Worm (Caenorhabditis elegans): Measurements from ENCODE around the gene srx-87.
A peak's percentile ranks its signal among the peaks of the same experiment; 100 is the strongest.

The srx-87 gene

DNA sequence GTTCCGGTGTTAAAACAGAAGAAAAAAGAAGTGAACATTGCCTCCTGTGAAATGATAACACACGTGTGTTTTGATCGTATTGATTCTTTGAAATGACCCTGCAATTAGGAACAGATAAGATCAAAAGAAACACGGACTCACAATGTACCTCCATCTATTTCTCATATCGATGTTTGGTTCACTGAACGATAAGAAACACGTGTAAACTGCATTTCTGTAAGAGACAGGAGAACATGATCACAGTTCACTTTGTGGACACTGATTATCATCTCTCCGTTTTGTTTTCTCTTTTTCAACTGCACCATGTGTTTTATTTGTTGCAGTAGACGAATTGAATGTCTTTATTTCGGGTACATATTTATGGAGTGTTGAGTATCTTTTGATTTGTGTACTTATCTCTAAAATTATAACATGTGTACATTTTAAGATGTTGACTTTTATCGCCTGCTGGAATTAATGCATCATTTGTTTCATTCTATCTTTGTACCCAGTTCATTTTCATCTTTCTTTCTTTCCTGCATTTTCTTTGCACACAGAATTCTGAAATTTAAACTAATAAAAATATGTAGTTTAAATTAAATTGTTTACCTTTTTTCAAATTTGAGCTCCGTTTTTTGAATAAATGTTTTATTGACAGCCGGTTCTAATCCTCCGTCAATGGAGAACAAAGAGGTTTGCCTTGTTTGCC is 8.3 kb downstream of the srx-87 start, which contains the start of the genes H12C20.7 and nhr-68:
Gene H12C20.7, minus strand, starts transcription at position 188 of the 688 bp plus-strand sequence.
Gene nhr-68, plus strand, starts transcription at position 638 of the 688 bp plus-strand sequence.
- TF ChIP-seq elt-1 (tag; optimal IDR thresholded peaks at IDR 0.05; ENCODE audit: borderline replicate concordance, insufficient read depth) (peak; percentile 58), lsy-2 (tag; optimal IDR thresholded peaks at IDR 0.05) (no peak)

DNA sequence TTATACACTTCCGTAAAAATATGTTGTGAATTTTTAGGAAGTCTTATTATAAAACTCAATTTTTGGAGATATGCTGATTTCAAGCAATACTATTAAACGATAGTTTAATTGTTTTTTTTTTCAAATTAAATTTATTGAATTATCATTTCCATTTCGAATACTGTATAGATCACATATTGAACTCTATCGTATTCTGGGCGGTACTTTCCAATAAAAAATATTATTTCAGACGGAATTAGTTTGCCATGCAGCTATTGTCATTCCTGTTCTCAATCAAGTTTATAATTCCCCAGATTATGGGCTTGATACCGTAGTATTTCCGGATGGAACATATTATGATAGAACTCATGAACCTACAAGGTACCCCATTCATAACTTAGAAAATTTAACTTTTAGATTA is 9.9 kb downstream of the srx-87 start:
- no peak for TF ChIP-seq M03D4.4 (tag; optimal IDR thresholded peaks at IDR 0.05)
- TF ChIP-seq ceh-43 (GFP tag; optimal IDR thresholded peaks at IDR 0.05), result no peak
- no peak for TF ChIP-seq drap-1 (GFP tag; optimal IDR thresholded peaks at IDR 0.05)
- TF ChIP-seq unc-39 (tag; optimal IDR thresholded peaks at IDR 0.05), result no peak
- TF ChIP-seq cnd-1 (tag; optimal IDR thresholded peaks at IDR 0.05), result no peak
- no peak for TF ChIP-seq nhr-237 (tag; optimal IDR thresholded peaks at IDR 0.05)
- no peak for TF ChIP-seq unc-120 (tag; optimal IDR thresholded peaks at IDR 0.05; ENCODE audit: poor library complexity, severe bottlenecking)
- no peak for TF ChIP-seq sptf-1 (tag; optimal IDR thresholded peaks at IDR 0.05)

DNA sequence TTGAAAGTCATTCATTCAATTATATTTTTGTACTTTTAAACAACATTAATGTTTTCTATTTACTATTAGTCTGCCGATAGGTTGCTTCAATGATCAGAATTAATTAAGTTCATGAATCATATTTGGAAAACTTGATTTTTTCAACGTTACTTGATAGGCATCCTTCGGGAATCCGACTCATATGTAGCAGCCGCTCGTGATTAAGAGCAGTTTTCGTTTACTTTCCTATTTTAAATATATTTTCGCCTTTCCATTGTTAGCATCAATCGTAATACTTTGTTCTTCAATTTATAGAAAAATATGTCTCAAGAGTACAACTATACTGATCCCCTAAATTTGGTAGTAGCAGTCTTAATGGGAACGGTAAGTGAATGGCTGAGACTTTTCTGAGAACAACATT is 16.2 kb downstream of the srx-87 start, which contains the start of gene srx-90:
Gene srx-90, plus strand, starts transcription at position 301 of the 400 bp plus-strand sequence.
- TF ChIP-seq ceh-43 (GFP tag; optimal IDR thresholded peaks at IDR 0.05), result no peak
- TF ChIP-seq drap-1 (GFP tag; optimal IDR thresholded peaks at IDR 0.05), result no peak
- TF ChIP-seq flh-1 (GFP tag; optimal IDR thresholded peaks at IDR 0.05), result no peak
- TF ChIP-seq pha-4 (tag; optimal IDR thresholded peaks at IDR 0.05), result no peak
- no peak for TF ChIP-seq ham-2 (GFP tag; optimal IDR thresholded peaks at IDR 0.05)
- no peak for TF ChIP-seq ceh-83 (GFP tag; optimal IDR thresholded peaks at IDR 0.05)
- no peak for TF ChIP-seq M03D4.4 (tag; optimal IDR thresholded peaks at IDR 0.05)
- TF ChIP-seq nhr-76 (tag; optimal IDR thresholded peaks at IDR 0.05), result no peak
- no peak for TF ChIP-seq unc-120 (tag; optimal IDR thresholded peaks at IDR 0.05; ENCODE audit: poor library complexity, severe bottlenecking)
- no peak for TF ChIP-seq lin-32 (GFP tag; optimal IDR thresholded peaks at IDR 0.05)
- no peak for TF ChIP-seq tbx-8 (GFP tag; optimal IDR thresholded peaks at IDR 0.05)

DNA sequence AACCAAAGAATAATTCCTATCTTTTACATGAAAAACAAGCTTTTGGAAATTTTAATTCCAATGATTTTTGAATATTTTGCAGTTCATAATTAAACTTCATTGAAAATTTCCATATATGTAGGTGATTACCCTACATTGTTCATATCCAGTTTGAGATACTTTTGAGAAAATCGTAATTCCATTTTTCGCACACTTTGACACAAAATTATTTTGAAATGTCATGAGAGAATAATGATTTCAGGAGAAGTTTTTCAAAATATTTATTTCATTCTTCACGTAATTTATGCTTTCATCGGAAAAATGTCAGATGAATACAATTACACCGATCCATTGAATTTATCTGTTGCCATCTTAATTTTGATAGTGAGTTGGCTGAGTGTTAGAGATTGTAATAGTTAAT is 18.5 kb downstream of the srx-87 start, which contains the start of gene srx-88:
Gene srx-88, plus strand, starts transcription at position 301 of the 400 bp plus-strand sequence.
- TF ChIP-seq unc-62 (GFP tag; optimal IDR thresholded peaks at IDR 0.05), result no peak
- no peak for TF ChIP-seq nhr-237 (tag; optimal IDR thresholded peaks at IDR 0.05)
- no peak for TF ChIP-seq elt-1 (tag; optimal IDR thresholded peaks at IDR 0.05; ENCODE audit: borderline replicate concordance, insufficient read depth)
- no peak for TF ChIP-seq pha-4 (tag; optimal IDR thresholded peaks at IDR 0.05)
- TF ChIP-seq flh-1 (GFP tag; optimal IDR thresholded peaks at IDR 0.05), result no peak
- no peak for TF ChIP-seq nhr-76 (tag; optimal IDR thresholded peaks at IDR 0.05)

DNA sequence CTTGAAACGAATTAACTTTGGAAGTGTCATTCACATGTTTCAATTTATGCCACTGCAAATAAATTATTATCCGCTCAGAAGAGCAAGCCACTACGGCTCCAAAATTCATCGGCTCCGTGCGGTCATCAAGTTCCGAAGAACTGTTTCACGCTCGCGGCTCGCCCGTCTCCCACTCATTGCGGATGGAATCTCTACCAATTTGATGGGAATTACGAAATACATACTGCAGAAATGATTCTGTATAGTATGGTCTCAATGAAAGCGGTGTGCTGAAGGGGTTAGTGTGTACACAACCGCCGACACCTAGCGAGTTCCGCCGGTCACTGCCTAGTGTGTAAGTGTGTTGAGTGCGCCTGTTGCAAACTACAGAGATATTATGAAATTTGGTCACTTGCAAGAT is 20.4 kb downstream of the srx-87 start:
- TF ChIP-seq ces-1 (GFP tag; optimal IDR thresholded peaks at IDR 0.05), result no peak
- no peak for TF ChIP-seq drap-1 (GFP tag; optimal IDR thresholded peaks at IDR 0.05)
- TF ChIP-seq ceh-43 (GFP tag; optimal IDR thresholded peaks at IDR 0.05), result no peak
- TF ChIP-seq zip-8 (tag; optimal IDR thresholded peaks at IDR 0.05), result no peak
- TF ChIP-seq nhr-2 (tag; optimal IDR thresholded peaks at IDR 0.05), result no peak
- TF ChIP-seq lin-32 (GFP tag; optimal IDR thresholded peaks at IDR 0.05), result no peak
- TF ChIP-seq blmp-1 (tag; optimal IDR thresholded peaks at IDR 0.05), result no peak
- no peak for TF ChIP-seq M03D4.4 (tag; optimal IDR thresholded peaks at IDR 0.05)
- TF ChIP-seq nhr-76 (tag; optimal IDR thresholded peaks at IDR 0.05), result no peak
- no peak for TF ChIP-seq mls-2 (tag; optimal IDR thresholded peaks at IDR 0.05)
- TF ChIP-seq flh-1 (GFP tag; optimal IDR thresholded peaks at IDR 0.05), result no peak
- TF ChIP-seq hlh-1 (tag; optimal IDR thresholded peaks at IDR 0.05), result no peak
- no peak for TF ChIP-seq elt-1 (tag; optimal IDR thresholded peaks at IDR 0.05; ENCODE audit: borderline replicate concordance, insufficient read depth)
- no peak for TF ChIP-seq ztf-11 (tag; optimal IDR thresholded peaks at IDR 0.05)
- TF ChIP-seq lin-13 (tag; optimal IDR thresholded peaks at IDR 0.05), result no peak

DNA sequence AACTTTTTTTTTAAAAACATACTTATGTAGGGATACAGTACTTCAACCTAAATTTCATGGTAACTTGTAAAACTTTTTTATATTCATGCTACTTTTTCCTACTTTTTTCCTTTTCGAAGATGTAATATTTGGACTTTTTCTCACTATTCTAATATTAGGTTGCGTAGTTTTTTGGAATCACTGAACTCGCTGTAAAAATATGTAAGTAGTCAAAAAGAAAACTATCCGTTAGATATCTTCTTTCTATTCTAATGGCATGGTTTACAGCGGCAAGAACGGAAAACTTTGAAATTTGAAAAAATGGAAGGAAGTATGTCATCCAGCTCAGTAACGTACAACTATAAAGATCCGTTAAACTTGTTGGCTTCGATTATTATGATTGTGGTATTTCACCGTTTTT is 24.8 kb downstream of the srx-87 start, which contains the start of gene srx-82:
Gene srx-82, plus strand, starts transcription at position 301 of the 400 bp plus-strand sequence.
- TF ChIP-seq ztf-11 (tag; optimal IDR thresholded peaks at IDR 0.05) (no peak), unc-62 (GFP tag; optimal IDR thresholded peaks at IDR 0.05) (no peak), nhr-2 (tag; optimal IDR thresholded peaks at IDR 0.05) (no peak), nhr-237 (tag; optimal IDR thresholded peaks at IDR 0.05) (no peak), mls-2 (tag; optimal IDR thresholded peaks at IDR 0.05) (no peak), M03D4.4 (tag; optimal IDR thresholded peaks at IDR 0.05) (no peak), nhr-28 (tag; optimal IDR thresholded peaks at IDR 0.05) (no peak), sem-2 (GFP tag; optimal IDR thresholded peaks at IDR 0.05) (no peak), tbx-8 (GFP tag; optimal IDR thresholded peaks at IDR 0.05) (no peak), elt-1 (tag; optimal IDR thresholded peaks at IDR 0.05; ENCODE audit: borderline replicate concordance, insufficient read depth) (no peak), unc-39 (tag; optimal IDR thresholded peaks at IDR 0.05) (no peak), cnd-1 (tag; optimal IDR thresholded peaks at IDR 0.05) (no peak), ces-1 (GFP tag; optimal IDR thresholded peaks at IDR 0.05) (no peak), mab-5 (tag; optimal IDR thresholded peaks at IDR 0.05) (no peak), snpc-4 (tag; optimal IDR thresholded peaks at IDR 0.05) (no peak), hlh-1 (tag; optimal IDR thresholded peaks at IDR 0.05) (no peak), unc-120 (tag; optimal IDR thresholded peaks at IDR 0.05; ENCODE audit: poor library complexity, severe bottlenecking) (no peak), nhr-76 (tag; optimal IDR thresholded peaks at IDR 0.05) (no peak)
